Worm (Caenorhabditis elegans): ENCODE measurements around the gene srg-54.
"Not testable (repeated sequence)": the region's sequence is repeated elsewhere in the genome, so short reads cannot be mapped to it uniquely, and the experiment has no call there.

Gene srg-54

DNA sequence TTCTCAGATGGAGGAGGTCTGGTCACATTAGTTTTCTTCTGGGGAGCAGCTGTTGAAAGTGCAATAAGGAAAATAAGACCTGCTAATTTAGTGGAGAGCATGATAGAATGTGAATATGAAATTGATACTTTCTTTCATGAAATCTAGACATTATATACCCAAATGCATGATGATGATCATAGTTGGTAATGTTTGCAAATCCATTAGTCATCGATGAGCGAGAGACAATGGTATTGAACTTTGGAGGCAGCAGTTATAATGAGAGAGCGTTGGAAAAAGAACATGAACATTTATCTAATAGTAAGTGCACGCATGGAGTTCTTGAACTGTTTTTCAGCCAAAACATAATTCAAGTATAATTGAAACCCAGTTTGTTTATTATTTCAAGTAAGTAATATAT, 26.3 kb downstream of the srg-54 start, which contains the start of gene H12D21.6:
H12D21.6 (minus strand) TSS at position 101 of the 400 bp plus-strand sequence.
- no peak for TF ChIP-seq hmbx-1 (tag; optimal IDR thresholded peaks at IDR 0.05)
- TF ChIP-seq hmg-4 (GFP tag; optimal IDR thresholded peaks at IDR 0.05) = no peak
- TF ChIP-seq ets-7 (tag; optimal IDR thresholded peaks at IDR 0.05) = no peak
- no peak for TF ChIP-seq tbx-37 (GFP tag; conservative IDR thresholded peaks at IDR 0.05)
- no peak for TF ChIP-seq tbx-11 (GFP tag; IDR thresholded peaks at IDR 0.05)
- TF ChIP-seq scrt-1 (GFP tag; IDR thresholded peaks at IDR 0.05) = no peak
- no peak for TF ChIP-seq B0310.2 (tag; optimal IDR thresholded peaks at IDR 0.05)

DNA sequence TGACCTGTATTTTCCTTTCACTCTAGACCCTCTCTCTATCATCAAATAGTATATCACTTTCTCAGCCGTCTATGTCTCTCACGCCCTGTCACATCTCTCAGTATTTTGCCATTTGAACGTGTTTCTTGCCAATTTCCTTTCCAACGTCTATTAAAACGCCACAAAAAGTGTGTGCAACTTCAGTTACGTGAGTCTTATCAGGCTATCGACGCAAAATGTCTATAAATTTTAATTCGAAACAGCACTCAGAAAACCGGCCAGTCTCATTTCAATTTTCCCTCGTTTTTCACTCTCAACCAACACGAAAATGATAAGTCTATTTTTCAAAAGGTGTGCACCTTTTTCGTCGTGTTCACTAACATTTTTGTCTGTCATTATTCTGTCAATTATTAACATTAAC, 28.4 kb downstream of the srg-54 start, which contains the start of gene mpst-3:
mpst-3 (plus strand) TSS at position 91 of the 400 bp plus-strand sequence.
- no peak for TF ChIP-seq hmbx-1 (tag; optimal IDR thresholded peaks at IDR 0.05)
- TF ChIP-seq tbx-37 (GFP tag; conservative IDR thresholded peaks at IDR 0.05) = no peak
- TF ChIP-seq flt-1 (GFP tag; IDR thresholded peaks at IDR 0.05) = no peak

DNA sequence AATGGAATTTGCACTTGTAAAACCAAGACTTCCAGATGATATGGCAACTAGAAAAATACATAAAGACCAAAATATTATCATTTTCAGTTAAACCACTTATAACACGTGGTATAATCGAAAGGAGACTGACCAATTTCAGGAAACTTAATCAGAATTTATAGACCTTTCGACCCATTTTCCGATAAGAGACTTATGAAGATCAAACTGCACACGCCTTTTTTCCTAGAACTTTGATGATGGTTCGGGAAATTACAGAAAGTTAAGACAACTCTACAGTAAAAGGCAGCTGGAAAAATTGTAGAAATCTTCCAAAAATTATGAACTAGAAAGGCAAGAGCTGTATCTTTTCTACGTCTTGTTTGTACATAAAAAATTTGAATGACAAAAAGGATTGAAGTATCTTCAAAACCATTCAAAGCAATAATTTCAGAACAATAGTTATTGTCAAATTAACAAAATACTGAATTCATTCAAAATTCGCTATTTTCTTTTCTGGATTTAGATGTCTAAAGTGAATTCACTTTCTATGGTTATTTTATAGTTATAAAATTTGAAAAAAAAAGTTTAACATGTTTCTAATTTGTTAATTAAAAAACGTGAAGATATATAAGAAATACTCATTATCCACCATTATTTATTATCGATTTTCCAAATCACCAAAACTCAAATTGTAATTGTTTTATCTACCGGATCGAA, 30.5 kb downstream of the srg-54 start, which contains the start of the genes mpst-2 and H12D21.5:
mpst-2 (minus strand) TSS at position 101 of the 696 bp plus-strand sequence.
H12D21.5 (plus strand) TSS at position 646 of the 696 bp plus-strand sequence.
- TF ChIP-seq aly-1 (tag; optimal IDR thresholded peaks at IDR 0.05) (no peak), tbx-11 (GFP tag; IDR thresholded peaks at IDR 0.05) (no peak), hmbx-1 (tag; optimal IDR thresholded peaks at IDR 0.05) (no peak), ceh-36 (tag; optimal IDR thresholded peaks at IDR 0.05) (no peak), ama-1 (optimal IDR thresholded peaks at IDR 0.05) (no peak)

DNA sequence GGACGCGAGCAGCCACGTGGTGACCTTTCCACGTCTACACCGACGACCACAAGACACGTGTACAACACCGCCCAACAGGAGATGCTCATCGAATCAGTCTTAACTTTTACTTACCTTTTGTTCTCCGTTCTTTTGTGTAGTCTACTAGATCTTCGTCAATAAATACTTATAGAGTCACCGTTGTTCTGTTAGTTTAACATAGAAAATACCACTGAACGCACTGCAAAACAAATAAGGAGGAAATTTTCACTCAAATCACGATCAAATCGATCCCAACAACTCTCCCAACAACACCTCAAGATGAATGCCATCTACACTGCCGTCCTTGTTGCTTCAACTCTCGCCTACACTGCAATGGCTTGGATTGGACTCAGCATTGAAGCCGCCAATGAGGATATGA, 33.2 kb downstream of the srg-54 start, which contains the start of gene nspa-2:
nspa-2 (plus strand) TSS at position 301 of the 400 bp plus-strand sequence.
- not testable (repeated sequence) for TF ChIP-seq pes-1 (GFP tag; IDR thresholded peaks at IDR 0.05); ceh-36 (tag; optimal IDR thresholded peaks at IDR 0.05); tbx-37 (GFP tag; conservative IDR thresholded peaks at IDR 0.05)

DNA sequence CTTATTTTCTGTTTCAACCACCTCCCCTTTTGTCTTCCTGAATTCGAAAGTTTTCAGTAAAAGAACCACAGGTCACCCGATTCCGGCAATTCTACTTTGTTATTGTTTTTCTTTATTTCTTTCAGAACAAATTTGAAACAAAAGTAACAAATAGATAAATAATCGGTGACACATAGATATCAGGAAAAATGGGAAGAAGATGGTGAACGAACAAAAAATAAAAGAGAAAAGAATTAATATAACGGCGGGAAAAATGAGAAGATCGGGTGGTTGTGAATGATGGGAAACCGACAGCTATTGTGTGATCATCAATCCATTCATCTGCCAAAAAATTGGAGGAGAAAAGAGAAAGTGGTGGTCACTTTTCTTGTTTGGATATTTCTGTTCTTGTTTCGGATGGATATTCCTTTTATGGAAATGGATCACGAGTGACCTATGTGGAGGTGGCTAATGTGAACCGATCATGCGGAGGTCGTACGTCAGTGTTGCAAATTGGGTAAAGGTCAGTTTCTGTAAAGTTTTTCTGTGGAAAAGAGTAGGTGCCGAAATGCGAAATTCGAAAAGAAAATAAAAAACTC, 46.7 kb downstream of the srg-54 start:
- TF ChIP-seq hmbx-1 (tag; optimal IDR thresholded peaks at IDR 0.05) (no peak), ceh-13 (GFP tag; optimal IDR thresholded peaks at IDR 0.05) (no peak), ets-7 (tag; optimal IDR thresholded peaks at IDR 0.05) (no peak), aly-1 (tag; optimal IDR thresholded peaks at IDR 0.05) (no peak), sea-1 (GFP tag; conservative IDR thresholded peaks at IDR 0.05) (no peak), ama-1 (optimal IDR thresholded peaks at IDR 0.05) (no peak), tbx-37 (GFP tag; conservative IDR thresholded peaks at IDR 0.05) (no peak), ceh-36 (tag; optimal IDR thresholded peaks at IDR 0.05) (no peak), F13C5.2 (tag; optimal IDR thresholded peaks at IDR 0.05) (no peak), B0310.2 (tag; optimal IDR thresholded peaks at IDR 0.05) (no peak), flt-1 (GFP tag; IDR thresholded peaks at IDR 0.05) (no peak), scrt-1 (GFP tag; IDR thresholded peaks at IDR 0.05) (no peak)

DNA sequence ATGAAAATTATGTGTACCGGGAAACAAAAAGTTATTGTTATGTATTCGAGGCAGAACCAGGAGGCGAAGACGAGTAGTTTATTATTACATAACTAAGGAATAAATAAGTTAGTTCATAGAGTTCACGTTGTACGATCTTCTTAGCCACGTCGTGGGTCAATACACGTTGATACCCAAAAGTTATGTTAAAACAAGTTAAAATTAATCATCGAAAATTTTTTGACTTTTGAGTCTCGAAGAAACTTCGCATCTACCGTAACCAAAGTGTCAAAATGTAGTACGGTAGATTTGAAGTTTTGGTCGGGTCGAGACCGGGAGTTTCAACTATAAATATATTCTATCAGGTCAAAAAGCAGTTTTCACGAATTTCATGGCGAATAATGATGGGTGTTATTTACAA, 47.3 kb downstream of the srg-54 start, which contains the start of gene ZC412.10:
ZC412.10 (minus strand) TSS at position 101 of the 400 bp plus-strand sequence.
- not testable (repeated sequence) for TF ChIP-seq ceh-36 (tag; optimal IDR thresholded peaks at IDR 0.05); aly-1 (tag; optimal IDR thresholded peaks at IDR 0.05); ama-1 (optimal IDR thresholded peaks at IDR 0.05)

DNA sequence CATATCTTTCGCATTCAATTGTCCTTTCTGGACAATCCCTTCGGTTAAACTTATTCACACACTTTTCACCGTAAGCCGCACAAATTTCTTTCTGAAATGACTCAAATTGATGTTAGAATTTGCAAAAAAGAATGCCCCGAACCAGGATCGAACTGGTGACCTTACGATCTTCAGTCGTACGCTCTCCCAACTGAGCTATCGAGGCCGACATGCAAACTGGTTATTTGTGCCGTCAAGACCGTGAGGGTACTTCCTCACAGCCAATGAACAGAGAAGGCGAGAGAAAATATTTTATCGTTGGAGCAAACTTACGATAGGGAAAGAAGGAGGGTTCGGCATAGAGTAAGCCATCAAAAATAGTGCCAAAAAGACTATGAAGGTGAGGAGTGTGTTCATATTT, 47.7 kb downstream of the srg-54 start:
- TF ChIP-seq sea-1 (GFP tag; conservative IDR thresholded peaks at IDR 0.05) (no peak), tbx-37 (GFP tag; conservative IDR thresholded peaks at IDR 0.05) (peak; percentile 49; the same call in 1 of the 2 replicates), pes-1 (GFP tag; IDR thresholded peaks at IDR 0.05) (peak; percentile 83), ceh-36 (tag; optimal IDR thresholded peaks at IDR 0.05) (peak; percentile 53), scrt-1 (GFP tag; IDR thresholded peaks at IDR 0.05) (peak; percentile 74), hmbx-1 (tag; optimal IDR thresholded peaks at IDR 0.05) (no peak), F13C5.2 (tag; optimal IDR thresholded peaks at IDR 0.05) (peak; percentile 44), hmg-4 (GFP tag; optimal IDR thresholded peaks at IDR 0.05) (peak; percentile 41), ama-1 (optimal IDR thresholded peaks at IDR 0.05) (no peak), aly-1 (tag; optimal IDR thresholded peaks at IDR 0.05) (no peak), tbx-11 (GFP tag; IDR thresholded peaks at IDR 0.05) (peak; percentile 45; the same call in 1 of the 2 replicates), tra-4 (tag; optimal IDR thresholded peaks at IDR 0.05) (no peak), ceh-13 (GFP tag; optimal IDR thresholded peaks at IDR 0.05) (peak; percentile 30), B0310.2 (tag; optimal IDR thresholded peaks at IDR 0.05) (peak; percentile 72), hnd-1 (tag; optimal IDR thresholded peaks at IDR 0.05) (no peak), flt-1 (GFP tag; IDR thresholded peaks at IDR 0.05) (peak; percentile 73), ets-7 (tag; optimal IDR thresholded peaks at IDR 0.05) (no peak)

DNA sequence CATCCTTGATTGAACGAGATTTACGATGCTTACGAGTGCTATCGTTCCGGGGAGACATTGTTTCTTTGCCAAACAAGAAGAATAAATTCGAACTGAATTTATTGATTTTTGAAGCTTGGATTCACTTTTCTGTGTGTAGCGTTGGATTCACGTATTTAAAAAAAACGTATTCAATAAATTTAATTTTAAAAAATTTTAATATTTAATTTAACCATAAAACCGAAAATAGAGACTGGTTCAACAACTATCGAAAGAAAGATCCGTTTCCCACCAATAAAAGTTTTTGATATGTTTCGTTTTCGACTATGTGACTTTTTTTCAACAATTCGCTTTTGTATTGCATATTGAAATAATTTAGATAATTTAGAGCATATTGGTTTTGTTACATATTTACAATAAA, 48.6 kb downstream of the srg-54 start, which contains the start of gene ZC412.5:
ZC412.5 (minus strand) TSS at position 101 of the 400 bp plus-strand sequence.
- TF ChIP-seq aly-1 (tag; optimal IDR thresholded peaks at IDR 0.05) = no peak
- TF ChIP-seq tra-4 (tag; optimal IDR thresholded peaks at IDR 0.05) = no peak
- TF ChIP-seq scrt-1 (GFP tag; IDR thresholded peaks at IDR 0.05) = no peak
- TF ChIP-seq ceh-13 (GFP tag; optimal IDR thresholded peaks at IDR 0.05) = no peak
- no peak for TF ChIP-seq ceh-36 (tag; optimal IDR thresholded peaks at IDR 0.05)
- no peak for TF ChIP-seq hmg-4 (GFP tag; optimal IDR thresholded peaks at IDR 0.05)
- no peak for TF ChIP-seq tbx-11 (GFP tag; IDR thresholded peaks at IDR 0.05)
- TF ChIP-seq hmbx-1 (tag; optimal IDR thresholded peaks at IDR 0.05) = no peak
- no peak for TF ChIP-seq F13C5.2 (tag; optimal IDR thresholded peaks at IDR 0.05)
- no peak for TF ChIP-seq pes-1 (GFP tag; IDR thresholded peaks at IDR 0.05)
- no peak for TF ChIP-seq ets-7 (tag; optimal IDR thresholded peaks at IDR 0.05)
- TF ChIP-seq ama-1 (optimal IDR thresholded peaks at IDR 0.05) = no peak
